Fruit fly (Drosophila melanogaster): Measurements from ENCODE around the gene Rubicon.

Gene Rubicon

dm6 chrX:8709234-8709843 is 32.5 kb downstream of the Rubicon start, which contains the start of gene Hexo2 (continued):
- peak; percentile 96 for TF ChIP-seq ase (GFP tag; IDR thresholded peaks at IDR 0.05)
- peak; percentile 65 for TF ChIP-seq fd3F (GFP tag; optimal IDR thresholded peaks at IDR 0.05)
- TF ChIP-seq her (GFP tag; optimal IDR thresholded peaks at IDR 0.05), result peak; percentile 92
- TF ChIP-seq CG7786 (GFP tag; optimal IDR thresholded peaks at IDR 0.05), result peak; percentile 88
- peak; percentile 95 for TF ChIP-seq row (GFP tag; IDR thresholded peaks at IDR 0.05)
- TF ChIP-seq CG11456 (GFP tag; IDR thresholded peaks at IDR 0.05), result peak; percentile 95
- peak; percentile 95 for TF ChIP-seq CG1024 (GFP tag; IDR thresholded peaks at IDR 0.05)
- peak; percentile 81 for TF ChIP-seq CG6175 (GFP tag; IDR thresholded peaks at IDR 0.05)
- TF ChIP-seq pros (GFP tag; optimal IDR thresholded peaks at IDR 0.05), result no peak
- peak; percentile 70 for TF ChIP-seq CG17912 (GFP tag; optimal IDR thresholded peaks at IDR 0.05)
- peak; percentile 67 for TF ChIP-seq CG6683 (GFP tag; optimal IDR thresholded peaks at IDR 0.05)
- peak; percentile 99 for TF ChIP-seq ci (GFP tag; IDR thresholded peaks at IDR 0.05)
- TF ChIP-seq otp (GFP tag; IDR thresholded peaks at IDR 0.05), result peak; percentile 96
- TF ChIP-seq ap (GFP tag; IDR thresholded peaks at IDR 0.05), result peak; percentile 94
- peak; percentile 47 for TF ChIP-seq CG18011 (GFP tag; optimal IDR thresholded peaks at IDR 0.05)
- peak; percentile 92 for TF ChIP-seq jigr1 (GFP tag; IDR thresholded peaks at IDR 0.05)
- TF ChIP-seq CG4617 (GFP tag; optimal IDR thresholded peaks at IDR 0.05; ENCODE audit: borderline replicate concordance), result peak; percentile 91
- peak; percentile 52 for TF ChIP-seq Hmx (GFP tag; optimal IDR thresholded peaks at IDR 0.05)
- TF ChIP-seq CG12942 (GFP tag; optimal IDR thresholded peaks at IDR 0.05), result peak; percentile 94
- peak; percentile 63; the same call in 1 of the 2 replicates for TF ChIP-seq toy (GFP tag; IDR thresholded peaks at IDR 0.05)
- 0 out of 4 replicates have a peak, but pooled peaks have one; percentile 48 for TF ChIP-seq chinmo (GFP tag; IDR thresholded peaks at IDR 0.05; ENCODE audit: partially characterized antibody)
- TF ChIP-seq HHEX (GFP tag; optimal IDR thresholded peaks at IDR 0.05), result peak; percentile 92
- peak; percentile 50; the same call in 1 of the 3 replicates for TF ChIP-seq C15 (GFP tag; IDR thresholded peaks at IDR 0.05)
- peak; percentile 79 for TF ChIP-seq CG11085 (GFP tag; IDR thresholded peaks at IDR 0.05)
- peak; percentile 75 for TF ChIP-seq CG10147 (GFP tag; optimal IDR thresholded peaks at IDR 0.05)
- TF ChIP-seq CG14014 (GFP tag; IDR thresholded peaks at IDR 0.05), result peak; percentile 91
- peak; percentile 90 for TF ChIP-seq Ssrp (tag; optimal IDR thresholded peaks at IDR 0.05)
- peak; percentile 89 for TF ChIP-seq Sox100B (GFP tag; optimal IDR thresholded peaks at IDR 0.05)
- peak; percentile 9 for TF ChIP-seq grn (GFP tag; optimal IDR thresholded peaks at IDR 0.05)
- TF ChIP-seq dpn (GFP tag; optimal IDR thresholded peaks at IDR 0.05), result peak; percentile 93 to 96
- TF ChIP-seq ato (GFP tag; IDR thresholded peaks at IDR 0.05; ENCODE audit: partially characterized antibody), result no peak
- peak; percentile 85 for TF ChIP-seq nau (GFP tag; optimal IDR thresholded peaks at IDR 0.05)
- peak; percentile 97 for TF ChIP-seq Optix (GFP tag; IDR thresholded peaks at IDR 0.05)
- peak; percentile 72 for TF ChIP-seq trh (GFP tag; optimal IDR thresholded peaks at IDR 0.05)
- peak; percentile 90 for TF ChIP-seq CG12391 (tag; optimal IDR thresholded peaks at IDR 0.05)
- peak; percentile 83 for TF ChIP-seq CG2202 (tag; optimal IDR thresholded peaks at IDR 0.05)
- TF ChIP-seq CG14667 (GFP tag; IDR thresholded peaks at IDR 0.05), result peak; percentile 92
- no peak for TF ChIP-seq lov (optimal IDR thresholded peaks at IDR 0.05)
- peak; percentile 95 for TF ChIP-seq lov (GFP tag; IDR thresholded peaks at IDR 0.05)
- peak; percentile 96 for TF ChIP-seq dmrt99B (tag; optimal IDR thresholded peaks at IDR 0.05)
- peak; percentile 86 for TF ChIP-seq nerfin-1 (tag; optimal IDR thresholded peaks at IDR 0.05)
- TF ChIP-seq CG31441 (GFP tag; IDR thresholded peaks at IDR 0.05), result peak; percentile 94
- TF ChIP-seq psq (GFP tag; optimal IDR thresholded peaks at IDR 0.05), result peak; percentile 77
- TF ChIP-seq Hr39 (optimal IDR thresholded peaks at IDR 0.05), result no peak
- TF ChIP-seq br (optimal IDR thresholded peaks at IDR 0.05), result no peak
- peak; percentile 94 for TF ChIP-seq CG10959 (GFP tag; IDR thresholded peaks at IDR 0.05)
- peak; percentile 71 for TF ChIP-seq scrt (GFP tag; optimal IDR thresholded peaks at IDR 0.05)
- no peak for TF ChIP-seq CG8478 (optimal IDR thresholded peaks at IDR 0.05)
- peak; percentile 90 for TF ChIP-seq Dad (GFP tag; optimal IDR thresholded peaks at IDR 0.05)
- no peak for TF ChIP-seq Dfd (GFP tag; optimal IDR thresholded peaks at IDR 0.05)
- TF ChIP-seq lab (GFP tag; optimal IDR thresholded peaks at IDR 0.05), result peak; percentile 93
